Fruit fly (Drosophila melanogaster): ENCODE measurements around the gene cas.

cas gene

dm6 chr3R:5746646-5747045 lies 30.0 kb upstream of the cas start (continued):
- TF ChIP-seq tll (GFP tag; optimal IDR thresholded peaks at IDR 0.05) (no peak), br (optimal IDR thresholded peaks at IDR 0.05) (no peak), Elba2 (GFP tag; optimal IDR thresholded peaks at IDR 0.05) (no peak), CG6254 (GFP tag; optimal IDR thresholded peaks at IDR 0.05) (peak; percentile 32), tx (GFP tag; optimal IDR thresholded peaks at IDR 0.05) (no peak), Lpt (GFP tag; optimal IDR thresholded peaks at IDR 0.05) (no peak), CG6791 (GFP tag; IDR thresholded peaks at IDR 0.05; ENCODE audit: partially characterized antibody) (no peak), CG4854 (GFP tag; optimal IDR thresholded peaks at IDR 0.05) (peak; percentile 6), CG12659 (GFP tag; optimal IDR thresholded peaks at IDR 0.05) (peak; percentile 38), CG12391 (tag; optimal IDR thresholded peaks at IDR 0.05) (no peak), Kr (GFP tag; optimal IDR thresholded peaks at IDR 0.05) (no peak), CG3847 (GFP tag; IDR thresholded peaks at IDR 0.05) (no peak), CG16813 (GFP tag; IDR thresholded peaks at IDR 0.05; ENCODE audit: partially characterized antibody) (no peak), CG13624 (GFP tag; optimal IDR thresholded peaks at IDR 0.05) (no peak), Dp (GFP tag; optimal IDR thresholded peaks at IDR 0.05) (no peak), CG7928 (GFP tag; optimal IDR thresholded peaks at IDR 0.05) (no peak), CG34224 (GFP tag; IDR thresholded peaks at IDR 0.05; ENCODE audit: partially characterized antibody) (no peak), CG2678 (tag; optimal IDR thresholded peaks at IDR 0.05) (no peak), Ptx1 (GFP tag; IDR thresholded peaks at IDR 0.05) (no peak), Chrac-16 (GFP tag; optimal IDR thresholded peaks at IDR 0.05) (no peak), CG14710 (tag; optimal IDR thresholded peaks at IDR 0.05) (no peak), E2f2 (GFP tag; IDR thresholded peaks at IDR 0.05) (no peak), CG11247 (GFP tag; IDR thresholded peaks at IDR 0.05) (no peak), crp (GFP tag; optimal IDR thresholded peaks at IDR 0.05) (no peak), lab (GFP tag; optimal IDR thresholded peaks at IDR 0.05) (peak; percentile 84), Lhr (GFP tag; optimal IDR thresholded peaks at IDR 0.05) (no peak), CG3726 (GFP tag; IDR thresholded peaks at IDR 0.05) (no peak), pita (GFP tag; optimal IDR thresholded peaks at IDR 0.05) (no peak), grau (tag; optimal IDR thresholded peaks at IDR 0.05) (no peak), chinmo (GFP tag; IDR thresholded peaks at IDR 0.05; ENCODE audit: partially characterized antibody) (no peak), Poxn (GFP tag; IDR thresholded peaks at IDR 0.05) (no peak), unpg (GFP tag; optimal IDR thresholded peaks at IDR 0.05) (peak; percentile 8), CG6854 (GFP tag; optimal IDR thresholded peaks at IDR 0.05) (peak; percentile 66), nerfin-1 (tag; optimal IDR thresholded peaks at IDR 0.05) (no peak), CG10654 (GFP tag; optimal IDR thresholded peaks at IDR 0.05) (no peak), disco-r (GFP tag; optimal IDR thresholded peaks at IDR 0.05) (no peak), insv (GFP tag; optimal IDR thresholded peaks at IDR 0.05) (peak in 1 of 2 experiments; percentile 13), D (optimal IDR thresholded peaks at IDR 0.05) (no peak), D (GFP tag; optimal IDR thresholded peaks at IDR 0.05) (no peak), CG17385 (GFP tag; optimal IDR thresholded peaks at IDR 0.05) (peak; percentile 10), CG10462 (GFP tag; optimal IDR thresholded peaks at IDR 0.05) (no peak), CG10565 (GFP tag; optimal IDR thresholded peaks at IDR 0.05) (no peak), CG12071 (GFP tag; optimal IDR thresholded peaks at IDR 0.05) (no peak), HLH3B (GFP tag; IDR thresholded peaks at IDR 0.05) (no peak), CG7963 (GFP tag; IDR thresholded peaks at IDR 0.05; ENCODE audit: partially characterized antibody) (no peak), grn (GFP tag; optimal IDR thresholded peaks at IDR 0.05) (no peak), Fer1 (GFP tag; optimal IDR thresholded peaks at IDR 0.05) (peak; percentile 76), pan (optimal IDR thresholded peaks at IDR 0.05) (no peak), pan (GFP tag; optimal IDR thresholded peaks at IDR 0.05 in 1 of 2, IDR thresholded peaks at IDR 0.05 in 1 of 2) (no peak), Mes4 (GFP tag; optimal IDR thresholded peaks at IDR 0.05) (no peak), sug (tag; optimal IDR thresholded peaks at IDR 0.05) (peak; percentile 13), az2 (GFP tag; optimal IDR thresholded peaks at IDR 0.05) (no peak)

Data from whole organism, embryonic.